Worm (Caenorhabditis elegans) whole organism, mixed stage, embryonic: ENCODE results near the gene mccc-1.
"Not testable (repeated sequence)": the region's sequence is repeated elsewhere in the genome, so short reads cannot be mapped to it uniquely, and the experiment has no call there.

Experiments used
- ceh-39 ChIP-seq: fragments of 150-350 bp; optimal IDR thresholded peaks from 2 replicates; lab custom pipeline; 2014; ENCODE audit warnings: missing biosample characterization, missing genetic modification characterization
- drap-1 ChIP-seq: fragments of 200-800 bp; sonication (Bioruptor generic); optimal IDR thresholded peaks from 3 replicates; lab custom pipeline; 2018; ENCODE audit warnings: mild to moderate bottlenecking, missing genetic modification characterization, missing compliant biosample characterization
- elt-3 ChIP-seq: fragments of 150-350 bp; optimal IDR thresholded peaks from 2 replicates; lab custom pipeline; 2014; ENCODE audit warnings: missing biosample characterization, missing genetic modification characterization
- lsy-2 ChIP-seq: fragments of 150-350 bp; optimal IDR thresholded peaks from 2 replicates; lab custom pipeline; 2014; ENCODE audit warnings: missing biosample characterization, missing genetic modification characterization
- nhr-2 ChIP-seq: fragments of 150-350 bp; optimal IDR thresholded peaks from 2 replicates; lab custom pipeline; 2014; ENCODE audit warnings: missing biosample characterization, missing genetic modification characterization
- nhr-28 ChIP-seq: fragments of 150-350 bp; optimal IDR thresholded peaks from 2 replicates; lab custom pipeline; 2014; ENCODE audit warnings: missing biosample characterization, missing genetic modification characterization
- pha-4 ChIP-seq: fragments of 150-350 bp; optimal IDR thresholded peaks from 2 replicates; lab custom pipeline; 2018; ENCODE audit warnings: missing biosample characterization, missing genetic modification reagents, missing genetic modification characterization
- unc-62 ChIP-seq: fragments of 150-350 bp; optimal IDR thresholded peaks from 2 replicates; lab custom pipeline; 2014; ENCODE audit warnings: missing biosample characterization, missing genetic modification reagents, missing genetic modification characterization

ce11 chrIV:9837349-9837748 lies 47.0 kb upstream of the mccc-1 start, which contains the start of gene msp-10:
- TF ChIP-seq pha-4 (tag; lab: Kevin White, UChicago); ceh-39 (tag; lab: Kevin White, UChicago); nhr-2 (tag; lab: Kevin White, UChicago); elt-3; lsy-2 (tag; lab: Kevin White, UChicago); nhr-28 (tag; lab: Kevin White, UChicago); drap-1 (GFP tag; lab: Kevin White, UChicago); unc-62: not testable (repeated sequence)
